Worm (Caenorhabditis elegans) whole organism, mixed stage, embryonic: ENCODE data around the gene srw-54.
A peak's percentile ranks its signal among the peaks of the same experiment; 100 is the strongest.

Source experiments
- M03D4.4 ChIP-seq: sonication (generic microtip); optimal IDR thresholded peaks from 2 replicates; lab custom pipeline; 2017; ENCODE audit warnings: mild to moderate bottlenecking, missing genetic modification characterization, missing compliant biosample characterization
- bed-3 ChIP-seq: fragments of 200-800 bp; sonication (Bioruptor generic); optimal IDR thresholded peaks from 3 replicates; lab custom pipeline; 2018; ENCODE audit warnings: mild to moderate bottlenecking, missing genetic modification characterization, moderate library complexity, missing compliant biosample characterization
- blmp-1 ChIP-seq: fragments of 150-350 bp; optimal IDR thresholded peaks from 2 replicates; lab custom pipeline; 2014; ENCODE audit warnings: missing biosample characterization, missing genetic modification characterization
- ceh-39 ChIP-seq: fragments of 150-350 bp; optimal IDR thresholded peaks from 2 replicates; lab custom pipeline; 2014; ENCODE audit warnings: missing biosample characterization, missing genetic modification characterization
- ceh-43 ChIP-seq: fragments of 200-800 bp; sonication (Bioruptor generic); optimal IDR thresholded peaks from 2 replicates; lab custom pipeline; 2018; ENCODE audit warnings: mild to moderate bottlenecking, missing genetic modification characterization, moderate library complexity, missing compliant biosample characterization
- ceh-83 ChIP-seq: fragments of 200-800 bp; sonication (Bioruptor generic); optimal IDR thresholded peaks from 2 replicates; lab custom pipeline; 2018; ENCODE audit warnings: mild to moderate bottlenecking, missing genetic modification characterization, missing compliant biosample characterization
- ces-1 ChIP-seq: fragments of 150-350 bp; optimal IDR thresholded peaks from 2 replicates; lab custom pipeline; 2014; ENCODE audit warnings: missing biosample characterization, missing genetic modification reagents, missing genetic modification characterization
- cnd-1 ChIP-seq: fragments of 200-800 bp; sonication (Bioruptor generic); optimal IDR thresholded peaks from 2 replicates; lab custom pipeline; 2018; ENCODE audit warnings: mild to moderate bottlenecking, missing genetic modification characterization, missing compliant biosample characterization
- drap-1 ChIP-seq: fragments of 200-800 bp; sonication (Bioruptor generic); optimal IDR thresholded peaks from 3 replicates; lab custom pipeline; 2018; ENCODE audit warnings: mild to moderate bottlenecking, missing genetic modification characterization, missing compliant biosample characterization
- elt-1 ChIP-seq: sonication (generic microtip); optimal IDR thresholded peaks from 2 replicates; lab custom pipeline; 2017; ENCODE audit warnings: missing genetic modification characterization, mild to moderate bottlenecking, missing compliant biosample characterization, antibody characterized with exemption, moderate library complexity, borderline replicate concordance; ENCODE audit not compliant: insufficient read depth
- flh-1 ChIP-seq: fragments of 200-800 bp; sonication (Bioruptor generic); optimal IDR thresholded peaks from 2 replicates; lab custom pipeline; 2018; ENCODE audit warnings: mild to moderate bottlenecking, missing genetic modification characterization, moderate library complexity, missing compliant biosample characterization
- ham-2 ChIP-seq: fragments of 200-800 bp; sonication (Bioruptor generic); optimal IDR thresholded peaks from 2 replicates; lab custom pipeline; 2018; ENCODE audit warnings: mild to moderate bottlenecking, missing genetic modification characterization, missing compliant biosample characterization
- hlh-1 ChIP-seq: fragments of 150-350 bp; optimal IDR thresholded peaks from 2 replicates; lab custom pipeline; 2014; ENCODE audit warnings: missing biosample characterization, missing genetic modification reagents, missing genetic modification characterization
- lin-13 ChIP-seq: fragments of 150-350 bp; optimal IDR thresholded peaks from 2 replicates; lab custom pipeline; 2014; ENCODE audit warnings: missing biosample characterization, missing genetic modification characterization
- lin-32 ChIP-seq: fragments of 200-800 bp; sonication (Bioruptor generic); optimal IDR thresholded peaks from 2 replicates; lab custom pipeline; 2018; ENCODE audit warnings: mild to moderate bottlenecking, missing genetic modification characterization, missing compliant biosample characterization
- lsy-2 ChIP-seq: fragments of 150-350 bp; optimal IDR thresholded peaks from 2 replicates; lab custom pipeline; 2014; ENCODE audit warnings: missing biosample characterization, missing genetic modification characterization
- mab-5 ChIP-seq: fragments of 150-350 bp; optimal IDR thresholded peaks from 2 replicates; lab custom pipeline; 2014; ENCODE audit warnings: missing biosample characterization, missing genetic modification characterization
- mep-1 ChIP-seq: fragments of 150-350 bp; optimal IDR thresholded peaks from 2 replicates; lab custom pipeline; 2017; ENCODE audit warnings: missing biosample characterization, missing genetic modification reagents, missing genetic modification characterization, inconsistent platforms
- mls-2 ChIP-seq: sonication (generic microtip); optimal IDR thresholded peaks from 2 replicates; lab custom pipeline; 2016; ENCODE audit warnings: mild to moderate bottlenecking, missing genetic modification characterization, moderate library complexity, missing compliant biosample characterization
- nhr-12 ChIP-seq: fragments of 150-350 bp; optimal IDR thresholded peaks from 2 replicates; lab custom pipeline; 2014; ENCODE audit warnings: missing biosample characterization, missing genetic modification characterization
- nhr-2 ChIP-seq: fragments of 150-350 bp; optimal IDR thresholded peaks from 2 replicates; lab custom pipeline; 2014; ENCODE audit warnings: missing biosample characterization, missing genetic modification characterization
- nhr-237 ChIP-seq: fragments of 150-350 bp; optimal IDR thresholded peaks from 2 replicates; lab custom pipeline; 2014; ENCODE audit warnings: missing biosample characterization, missing genetic modification characterization
- nhr-28 ChIP-seq: fragments of 150-350 bp; optimal IDR thresholded peaks from 2 replicates; lab custom pipeline; 2014; ENCODE audit warnings: missing biosample characterization, missing genetic modification characterization
- nhr-76 ChIP-seq: sonication (generic microtip); optimal IDR thresholded peaks from 2 replicates; lab custom pipeline; 2017; ENCODE audit warnings: missing biosample characterization, missing genetic modification characterization
- pha-4 ChIP-seq: fragments of 150-350 bp; optimal IDR thresholded peaks from 2 replicates; lab custom pipeline; 2018; ENCODE audit warnings: missing biosample characterization, missing genetic modification reagents, missing genetic modification characterization
- sem-2 ChIP-seq: fragments of 200-800 bp; sonication (Bioruptor generic); optimal IDR thresholded peaks from 2 replicates; lab custom pipeline; 2018; ENCODE audit warnings: mild to moderate bottlenecking, missing genetic modification characterization, missing compliant biosample characterization
- snpc-4 ChIP-seq: fragments of 150-350 bp; optimal IDR thresholded peaks from 2 replicates; lab custom pipeline; 2014; ENCODE audit warnings: missing biosample characterization, missing genetic modification characterization
- sptf-1 ChIP-seq: sonication (generic microtip); optimal IDR thresholded peaks from 2 replicates; lab custom pipeline; 2017; ENCODE audit warnings: mild to moderate bottlenecking, missing genetic modification characterization, moderate library complexity, missing compliant biosample characterization
- tbx-8 ChIP-seq: fragments of 200-800 bp; sonication (Bioruptor generic); optimal IDR thresholded peaks from 2 replicates; lab custom pipeline; 2018; ENCODE audit warnings: mild to moderate bottlenecking, missing genetic modification characterization, moderate library complexity, missing compliant biosample characterization
- unc-120 ChIP-seq: sonication (generic microtip); optimal IDR thresholded peaks from 2 replicates; lab custom pipeline; 2017; ENCODE audit warnings: missing genetic modification characterization, missing compliant biosample characterization; ENCODE audit not compliant: poor library complexity, severe bottlenecking
- unc-39 ChIP-seq: fragments of 150-350 bp; optimal IDR thresholded peaks from 2 replicates; lab custom pipeline; 2014; ENCODE audit warnings: missing biosample characterization, missing genetic modification characterization
- unc-62 ChIP-seq: fragments of 150-350 bp; optimal IDR thresholded peaks from 2 replicates; lab custom pipeline; 2014; ENCODE audit warnings: missing biosample characterization, missing genetic modification reagents, missing genetic modification characterization
- zip-8 ChIP-seq: fragments of 150-350 bp; optimal IDR thresholded peaks from 2 replicates; lab custom pipeline; 2014; ENCODE audit warnings: missing biosample characterization, missing genetic modification characterization
- ztf-11 ChIP-seq: fragments of 150-350 bp; optimal IDR thresholded peaks from 2 replicates; lab custom pipeline; 2014; ENCODE audit warnings: missing biosample characterization, missing genetic modification characterization

srw-54 gene

ce11 chrV:16610094-16610493, 1.0 kb upstream of the srw-54 start:
- TF ChIP-seq unc-39 (tag; lab: Kevin White, UChicago), result no peak
- TF ChIP-seq tbx-8 (GFP tag; lab: Kevin White, UChicago), result no peak
- no peak for TF ChIP-seq unc-62 (GFP tag; lab: Kevin White, UChicago)
- TF ChIP-seq unc-120, result no peak
- TF ChIP-seq ceh-39 (tag; lab: Kevin White, UChicago), result no peak
- TF ChIP-seq mls-2 (tag; lab: Kevin White, UChicago), result no peak

DNA sequence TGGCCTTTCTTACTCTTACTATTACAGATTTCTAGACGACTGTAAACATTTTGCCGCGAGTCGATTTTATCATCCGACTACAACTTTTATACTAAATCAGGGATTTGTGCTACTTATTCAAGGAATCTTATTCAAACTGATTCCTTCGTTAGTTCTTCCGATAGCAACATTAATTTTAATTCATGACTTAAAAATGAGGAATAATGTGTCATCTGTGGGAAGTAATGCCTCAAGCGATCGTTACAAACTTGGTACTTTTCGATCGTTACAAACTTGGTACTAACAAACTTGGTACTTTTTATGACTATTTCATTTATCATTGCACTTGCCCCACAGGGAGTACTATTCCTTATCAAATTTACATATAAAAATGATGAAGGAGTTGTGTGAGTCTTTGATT, 6.3 kb downstream of the srw-54 start, which contains the start of gene Y70C5A.4:
Gene Y70C5A.4, plus strand, starts transcription at position 301 of the 400 bp plus-strand sequence.
- TF ChIP-seq cnd-1 (tag; lab: Kevin White, UChicago) (no peak), unc-120 (no peak), nhr-28 (tag; lab: Kevin White, UChicago) (no peak), ces-1 (GFP tag; lab: Kevin White, UChicago) (no peak)
- TF ChIP-seq, all 35 proteins: peak for 0

DNA sequence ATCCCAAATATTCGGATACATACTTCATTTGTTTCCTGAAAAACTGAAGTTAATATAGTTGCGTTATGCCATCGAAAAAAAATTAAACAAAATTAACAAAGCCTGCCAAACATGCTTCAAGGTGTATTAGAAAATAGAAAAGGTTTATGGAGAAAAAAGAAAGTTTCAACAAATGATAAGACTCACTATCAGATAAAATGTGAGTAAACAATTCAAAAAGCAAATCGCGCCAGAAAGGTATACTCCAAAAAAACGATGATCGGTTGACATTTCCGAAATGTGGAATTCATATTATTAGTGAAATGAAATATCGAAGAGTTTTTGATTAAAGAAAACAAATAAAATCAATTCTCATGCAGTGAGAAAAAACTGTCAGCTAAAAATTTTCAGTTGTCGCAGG, 9.7 kb downstream of the srw-54 start, which contains the start of gene Y70C5A.3:
Gene Y70C5A.3, minus strand, starts transcription at position 50 of the 400 bp plus-strand sequence.
- TF ChIP-seq sptf-1 (tag; lab: Kevin White, UChicago) (no peak), lin-32 (GFP tag; lab: Kevin White, UChicago) (no peak), nhr-2 (tag; lab: Kevin White, UChicago) (no peak), bed-3 (GFP tag; lab: Kevin White, UChicago) (no peak), unc-39 (tag; lab: Kevin White, UChicago) (no peak), ham-2 (GFP tag; lab: Kevin White, UChicago) (no peak), unc-62 (GFP tag; lab: Kevin White, UChicago) (no peak), nhr-76 (tag; lab: Kevin White, UChicago) (no peak), drap-1 (GFP tag; lab: Kevin White, UChicago) (no peak), ceh-83 (GFP tag; lab: Kevin White, UChicago) (no peak), ceh-43 (GFP tag; lab: Kevin White, UChicago) (no peak), cnd-1 (tag; lab: Kevin White, UChicago) (no peak), mls-2 (tag; lab: Kevin White, UChicago) (no peak), sem-2 (GFP tag; lab: Kevin White, UChicago) (no peak), nhr-237 (tag; lab: Kevin White, UChicago) (no peak), tbx-8 (GFP tag; lab: Kevin White, UChicago) (no peak), ces-1 (GFP tag; lab: Kevin White, UChicago) (no peak)

DNA sequence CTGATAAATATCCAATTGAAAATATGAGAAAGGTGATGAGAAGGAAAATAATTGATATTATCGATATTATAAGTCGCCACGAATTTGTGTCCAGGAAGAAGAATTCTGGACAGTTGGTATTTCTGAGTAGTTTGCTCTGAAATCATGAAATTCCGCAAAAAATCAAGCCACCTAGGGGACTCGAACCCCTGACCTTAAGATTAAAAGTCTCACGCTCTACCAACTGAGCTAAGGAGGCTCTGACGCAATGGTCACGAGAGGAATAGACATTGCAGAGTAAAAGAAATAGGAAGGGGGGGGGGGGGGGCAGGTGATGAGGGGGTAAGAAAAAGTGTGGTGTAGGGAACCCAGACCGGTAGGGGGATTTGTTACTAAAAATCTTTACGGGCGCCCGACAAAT, 10.8 kb downstream of the srw-54 start:
- TF ChIP-seq nhr-237 (tag; lab: Kevin White, UChicago) (no peak), ceh-43 (GFP tag; lab: Kevin White, UChicago) (no peak), snpc-4 (no peak), unc-62 (GFP tag; lab: Kevin White, UChicago) (no peak), blmp-1 (tag; lab: Kevin White, UChicago) (no peak), mab-5 (tag; lab: Kevin White, UChicago) (no peak), unc-120 (no peak), ces-1 (GFP tag; lab: Kevin White, UChicago) (no peak), hlh-1 (tag; lab: Kevin White, UChicago) (peak; percentile 3), lin-13 (no peak), sem-2 (GFP tag; lab: Kevin White, UChicago) (peak; percentile 36), nhr-2 (tag; lab: Kevin White, UChicago) (no peak), bed-3 (GFP tag; lab: Kevin White, UChicago) (no peak), nhr-76 (tag; lab: Kevin White, UChicago) (no peak), ztf-11 (tag; lab: Kevin White, UChicago) (no peak), mep-1 (no peak), lsy-2 (no peak), ceh-39 (tag; lab: Kevin White, UChicago) (no peak), cnd-1 (tag; lab: Kevin White, UChicago) (peak; percentile 51), ham-2 (GFP tag; lab: Kevin White, UChicago) (no peak), zip-8 (tag; lab: Kevin White, UChicago) (no peak), mls-2 (tag; lab: Kevin White, UChicago) (peak; percentile 14), tbx-8 (GFP tag; lab: Kevin White, UChicago) (no peak), drap-1 (GFP tag; lab: Kevin White, UChicago) (peak; percentile 47), unc-39 (tag; lab: Kevin White, UChicago) (no peak), lin-32 (GFP tag; lab: Kevin White, UChicago) (no peak), ceh-83 (GFP tag; lab: Kevin White, UChicago) (no peak), nhr-12 (tag; lab: Kevin White, UChicago) (no peak), nhr-28 (tag; lab: Kevin White, UChicago) (no peak), pha-4 (no peak), elt-1 (tag; lab: Kevin White, UChicago) (no peak), flh-1 (GFP tag; lab: Kevin White, UChicago) (peak; percentile 17), sptf-1 (tag; lab: Kevin White, UChicago) (peak; percentile 75), M03D4.4 (tag; lab: Kevin White, UChicago) (peak; percentile 66)
